Fruit fly (Drosophila melanogaster) whole organism, embryonic: ENCODE data around the gene CG12773.
A peak's percentile ranks its signal among the peaks of the same experiment; 100 is the strongest.

Experiments used
- CG10274 ChIP-seq: fragments of 200-800 bp; sonication (Bioruptor generic); optimal IDR thresholded peaks from 3 replicates; lab custom pipeline; 2017; ENCODE audit warnings: missing biosample characterization, mild to moderate bottlenecking, missing genetic modification characterization
- CG10366 ChIP-seq: fragments of 200-800 bp; sonication (Bioruptor generic); IDR thresholded peaks from 2 replicates; pipeline ENCODE4 v1.3.6; 2022; ENCODE audit warnings: missing biosample characterization, missing genetic modification characterization
- CG10654 ChIP-seq: fragments of 200-800 bp; sonication (Bioruptor generic); optimal IDR thresholded peaks from 2 replicates; lab custom pipeline; 2016; ENCODE audit warnings: missing biosample characterization, missing genetic modification characterization
- CG10959 ChIP-seq: fragments of 200-800 bp; sonication (Bioruptor generic); IDR thresholded peaks from 2 replicates; pipeline ENCODE4 v1.3.6; 2022; ENCODE audit warnings: missing biosample characterization, missing genetic modification characterization
- CG11695 ChIP-seq: fragments of 200-800 bp; sonication (Bioruptor generic); IDR thresholded peaks from 3 replicates; pipeline ENCODE4 v1.3.6; 2022; ENCODE audit warnings: missing biosample characterization, missing genetic modification characterization
- CG12391 ChIP-seq: fragments of 200-800 bp; sonication (Bioruptor generic); optimal IDR thresholded peaks from 3 replicates; lab custom pipeline; 2018; ENCODE audit warnings: missing biosample characterization, mild to moderate bottlenecking, missing genetic modification characterization, moderate library complexity
- CG13624 ChIP-seq: fragments of 200-800 bp; sonication (Bioruptor generic); optimal IDR thresholded peaks from 2 replicates; lab custom pipeline; 2016; ENCODE audit warnings: missing biosample characterization, missing genetic modification characterization
- CG14441 ChIP-seq: fragments of 200-800 bp; sonication (Bioruptor generic); IDR thresholded peaks from 2 replicates; pipeline ENCODE4 v1.3.6; 2022; ENCODE audit warnings: missing biosample characterization, missing genetic modification characterization
- CG14965 ChIP-seq: fragments of 200-800 bp; sonication (Bioruptor generic); optimal IDR thresholded peaks from 2 replicates; lab custom pipeline; 2016; ENCODE audit warnings: missing biosample characterization, missing genetic modification characterization, borderline replicate concordance
- CG15479 ChIP-seq: fragments of 200-800 bp; sonication (Bioruptor generic); optimal IDR thresholded peaks from 3 replicates; lab custom pipeline; 2019; ENCODE audit warnings: missing biosample characterization, mild to moderate bottlenecking, missing genetic modification characterization, moderate library complexity
- CG17385 ChIP-seq: fragments of 200-800 bp; sonication (Bioruptor generic); optimal IDR thresholded peaks from 3 replicates; lab custom pipeline; 2018; ENCODE audit warnings: missing biosample characterization, mild to moderate bottlenecking, missing genetic modification characterization
- CG2120 ChIP-seq: fragments of 200-800 bp; sonication (Bioruptor generic); optimal IDR thresholded peaks from 3 replicates; lab custom pipeline; 2016; ENCODE audit warnings: missing biosample characterization, missing genetic modification characterization
- CG2199 ChIP-seq: fragments of 200-800 bp; sonication (Bioruptor generic); IDR thresholded peaks from 3 replicates; pipeline ENCODE4 v1.3.6; 2022; ENCODE audit warnings: missing biosample characterization, missing genetic modification characterization
- CG2889 ChIP-seq: fragments of 200-800 bp; sonication (Bioruptor generic); IDR thresholded peaks from 3 replicates; pipeline ENCODE4 v1.3.6; 2022; ENCODE audit warnings: missing biosample characterization, missing genetic modification characterization
- CG3163 ChIP-seq: fragments of 200-800 bp; sonication (Bioruptor generic); optimal IDR thresholded peaks from 3 replicates; lab custom pipeline; 2016; ENCODE audit warnings: missing biosample characterization, missing genetic modification characterization
- CG34422 ChIP-seq: fragments of 200-800 bp; sonication (Bioruptor generic); IDR thresholded peaks from 3 replicates; pipeline ENCODE4 v1.3.6; 2022; ENCODE audit warnings: missing biosample characterization, missing genetic modification characterization
- CG4282 ChIP-seq: fragments of 200-800 bp; sonication (Bioruptor generic); optimal IDR thresholded peaks from 2 replicates; lab custom pipeline; 2016; ENCODE audit warnings: missing biosample characterization, missing genetic modification characterization
- CG4404 ChIP-seq: fragments of 200-800 bp; sonication (Bioruptor generic); IDR thresholded peaks from 2 replicates; pipeline ENCODE4 v1.3.6; 2022; ENCODE audit warnings: missing biosample characterization, missing genetic modification characterization
- CG6689 ChIP-seq: fragments of 200-800 bp; sonication (Bioruptor generic); IDR thresholded peaks from 2 replicates; pipeline ENCODE4 v1.3.6; 2022; ENCODE audit warnings: missing biosample characterization, missing genetic modification characterization
- CG6791 ChIP-seq: fragments of 200-800 bp; sonication (Bioruptor generic); IDR thresholded peaks from 3 replicates; pipeline ENCODE4 v1.3.6; 2022; ENCODE audit warnings: missing biosample characterization, missing genetic modification characterization; ENCODE audit not compliant: partially characterized antibody
- CG6854 ChIP-seq: fragments of 200-800 bp; sonication (Bioruptor generic); optimal IDR thresholded peaks from 3 replicates; lab custom pipeline; 2017; ENCODE audit warnings: missing biosample characterization, mild to moderate bottlenecking, missing genetic modification characterization
- CG7372 ChIP-seq: fragments of 200-800 bp; sonication (Bioruptor generic); IDR thresholded peaks from 2 replicates; pipeline ENCODE4 v1.3.6; 2022; ENCODE audit warnings: missing biosample characterization, missing genetic modification characterization
- CG8388 ChIP-seq: fragments of 200-800 bp; sonication (Bioruptor generic); optimal IDR thresholded peaks from 2 replicates; lab custom pipeline; 2019; ENCODE audit warnings: missing biosample characterization, mild to moderate bottlenecking, missing genetic modification characterization, moderate library complexity
- CG8765 ChIP-seq: fragments of 200-800 bp; sonication (Bioruptor generic); IDR thresholded peaks from 2 replicates; pipeline ENCODE4 v1.3.6; 2022; ENCODE audit warnings: missing biosample characterization, missing genetic modification characterization
- CG9797 ChIP-seq: fragments of 200-800 bp; sonication (Bioruptor generic); optimal IDR thresholded peaks from 3 replicates; lab custom pipeline; 2018; ENCODE audit warnings: missing biosample characterization, mild to moderate bottlenecking, missing genetic modification characterization
- CG9817 ChIP-seq: fragments of 200-800 bp; sonication (Bioruptor generic); optimal IDR thresholded peaks from 2 replicates; lab custom pipeline; 2018; ENCODE audit warnings: missing biosample characterization, mild to moderate bottlenecking, missing genetic modification characterization, moderate library complexity
- CG9876 ChIP-seq: fragments of 200-800 bp; sonication (Bioruptor generic); optimal IDR thresholded peaks from 2 replicates; lab custom pipeline; 2016; ENCODE audit warnings: missing biosample characterization, missing genetic modification characterization
- Deaf1 ChIP-seq: fragments of 200-800 bp; optimal IDR thresholded peaks from 3 replicates; lab custom pipeline; 2019; ENCODE audit warnings: missing biosample characterization, mild to moderate bottlenecking, missing genetic modification characterization, moderate library complexity
- HLHmδ ChIP-seq: fragments of 200-800 bp; sonication (Bioruptor generic); optimal IDR thresholded peaks from 2 replicates; lab custom pipeline; 2018; ENCODE audit warnings: missing biosample characterization, mild to moderate bottlenecking, missing genetic modification characterization, moderate library complexity
- Lhr ChIP-seq: fragments of 200-800 bp; sonication (Bioruptor generic); optimal IDR thresholded peaks from 3 replicates; lab custom pipeline; 2017; ENCODE audit warnings: mild to moderate bottlenecking, missing biosample characterization, missing genetic modification reagents, missing genetic modification characterization
- MESR4 ChIP-seq: fragments of 200-800 bp; sonication (Bioruptor generic); optimal IDR thresholded peaks from 2 replicates; lab custom pipeline; 2018; ENCODE audit warnings: missing biosample characterization, mild to moderate bottlenecking, missing genetic modification characterization, moderate library complexity
- Meics ChIP-seq: fragments of 200-800 bp; sonication (Bioruptor generic); optimal IDR thresholded peaks from 2 replicates; lab custom pipeline; 2017; ENCODE audit warnings: missing biosample characterization, mild to moderate bottlenecking, missing genetic modification characterization
- Opbp ChIP-seq: fragments of 200-800 bp; sonication (Bioruptor generic); IDR thresholded peaks from 3 replicates; pipeline ENCODE4 v1.3.6; 2022; ENCODE audit warnings: missing biosample characterization, missing genetic modification characterization; ENCODE audit not compliant: partially characterized antibody
- Stat92E ChIP-seq, 3 experiments: fragments of >200 bp in 2 of 3; fragments of 200-800 bp in 1 of 3; sonication (Bioruptor generic) in 1 of 3; optimal IDR thresholded peaks; 2 replicates each; lab custom pipeline; 2017 to 2019; ENCODE audit warnings: missing biosample characterization in 3 of 3, missing genetic modification characterization in 3 of 3, mild to moderate bottlenecking in 1 of 3, moderate library complexity in 1 of 3
- cato ChIP-seq: fragments of 200-800 bp; sonication (Bioruptor generic); optimal IDR thresholded peaks from 2 replicates; lab custom pipeline; 2016; ENCODE audit warnings: missing biosample characterization, missing genetic modification characterization, borderline replicate concordance
- chn ChIP-seq: fragments of 200-800 bp; sonication (Bioruptor generic); optimal IDR thresholded peaks from 2 replicates; lab custom pipeline; 2016; ENCODE audit warnings: missing biosample characterization, missing genetic modification characterization
- crc ChIP-seq: fragments of 200-800 bp; sonication (Bioruptor generic); optimal IDR thresholded peaks from 2 replicates; lab custom pipeline; 2016; ENCODE audit warnings: missing biosample characterization, missing genetic modification characterization
- eve ChIP-seq, 2 experiments: fragments of >200 bp; optimal IDR thresholded peaks; 2 replicates each; lab custom pipeline; 2017; ENCODE audit warnings: missing biosample characterization in 2 of 2, missing genetic modification characterization in 2 of 2
- fd96Cb ChIP-seq: fragments of 200-800 bp; sonication (Bioruptor generic); optimal IDR thresholded peaks from 2 replicates; lab custom pipeline; 2018; ENCODE audit warnings: missing biosample characterization, mild to moderate bottlenecking, missing genetic modification characterization, moderate library complexity
- fru ChIP-seq: fragments of >200 bp; optimal IDR thresholded peaks from 2 replicates; lab custom pipeline; 2017
- fu2 ChIP-seq: fragments of 200-800 bp; sonication (Bioruptor generic); optimal IDR thresholded peaks from 2 replicates; lab custom pipeline; 2016; ENCODE audit warnings: missing biosample characterization, missing genetic modification characterization
- gcm ChIP-seq: fragments of 200-800 bp; sonication (Bioruptor generic); optimal IDR thresholded peaks from 2 replicates; lab custom pipeline; 2019; ENCODE audit warnings: missing biosample characterization, mild to moderate bottlenecking, missing genetic modification characterization, moderate library complexity
- gem ChIP-seq: fragments of 200-800 bp; sonication (Bioruptor generic); optimal IDR thresholded peaks from 2 replicates; lab custom pipeline; 2019; ENCODE audit warnings: missing biosample characterization, mild to moderate bottlenecking, missing genetic modification characterization, moderate library complexity
- h ChIP-seq: fragments of >200 bp; optimal IDR thresholded peaks from 2 replicates; lab custom pipeline; 2017
- kay ChIP-seq: fragments of 200-800 bp; sonication (Bioruptor generic); optimal IDR thresholded peaks from 2 replicates; lab custom pipeline; 2016; ENCODE audit warnings: missing biosample characterization, missing genetic modification characterization
- kni ChIP-seq: fragments of 200-800 bp; sonication (Bioruptor generic); optimal IDR thresholded peaks from 3 replicates; lab custom pipeline; 2017; ENCODE audit warnings: mild to moderate bottlenecking, missing biosample characterization, missing genetic modification reagents, missing genetic modification characterization
- sc ChIP-seq, 3 experiments: fragments of >200 bp in 2 of 3; fragments of 200-800 bp in 1 of 3; sonication (Bioruptor generic) in 1 of 3; optimal IDR thresholded peaks; 2 replicates in 2 of 3; 3 replicates in 1 of 3; lab custom pipeline; 2017; ENCODE audit warnings: mild to moderate bottlenecking in 1 of 3, missing biosample characterization in 1 of 3, missing genetic modification characterization in 1 of 3, missing genetic modification reagents in 1 of 3
- sens ChIP-seq: fragments of 200-800 bp; sonication (Bioruptor generic); peaks from one replicate; lab custom pipeline; 2016; ENCODE audit warnings: missing biosample characterization, missing genetic modification characterization
- so ChIP-seq: fragments of 200-800 bp; sonication (Bioruptor generic); IDR thresholded peaks from 3 replicates; pipeline ENCODE4 v1.3.6; 2022; ENCODE audit warnings: missing biosample characterization, missing genetic modification characterization

The CG12773 gene

DNA sequence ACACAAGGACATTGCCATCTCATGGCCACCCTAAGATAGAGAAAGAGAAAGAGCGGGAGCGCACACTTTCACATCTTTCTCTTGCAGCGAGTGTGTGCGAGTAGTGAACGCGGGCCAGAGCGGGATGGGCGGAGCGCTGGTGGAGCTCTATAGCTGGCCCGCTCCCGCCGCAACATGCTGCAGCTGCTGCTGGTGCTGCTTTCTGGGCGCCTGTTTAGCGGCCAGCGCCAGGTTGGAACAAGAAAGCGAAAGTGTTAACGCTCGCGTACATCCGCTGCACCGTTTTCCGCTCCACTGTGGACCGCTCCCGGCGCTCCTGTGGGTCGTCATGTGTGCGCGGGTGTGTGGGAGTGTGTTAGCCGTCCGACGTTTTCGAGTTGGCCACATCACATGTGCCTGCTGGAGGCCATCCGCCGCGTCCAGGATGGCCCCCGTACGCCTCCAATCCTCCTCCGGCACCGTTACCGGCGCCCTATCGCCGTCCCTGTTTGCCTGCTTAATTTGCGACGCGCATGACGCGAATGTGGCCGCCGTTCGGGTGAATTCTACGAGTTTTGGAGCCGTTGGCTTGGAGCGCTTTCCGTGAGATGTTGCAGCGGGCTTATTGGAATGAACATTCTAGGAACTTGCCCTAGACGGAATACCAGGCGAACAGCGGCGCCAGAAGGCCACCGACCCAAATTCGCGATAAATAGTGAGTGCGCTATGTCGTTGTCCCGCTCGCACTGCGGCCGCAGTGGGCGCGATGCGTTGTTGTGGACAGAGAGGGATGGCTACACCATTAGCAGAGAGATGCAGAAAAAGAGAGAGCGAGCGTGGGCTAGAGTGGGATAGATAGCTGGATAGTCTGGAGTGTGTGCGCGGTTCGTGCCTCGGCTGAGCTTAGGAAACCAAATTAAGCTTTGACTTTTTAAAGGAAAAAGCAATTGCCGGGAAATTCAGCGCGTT lies 45.5 kb upstream of the CG12773 start (continued):
- TF ChIP-seq Meics (no peak), gcm (peak; percentile 8), eve (GFP tag; optimal IDR thresholded peaks at IDR 0.05; lab: Kevin White, UChicago) (no peak), sc (optimal IDR thresholded peaks at IDR 0.05; lab: Kevin White, UChicago) (no peak), sc (GFP tag; optimal IDR thresholded peaks at IDR 0.05; lab: Kevin White, UChicago) (no peak), CG2120 (GFP tag; lab: Kevin White, UChicago) (no peak), CG14441 (GFP tag; lab: Robert Waterston, UW) (no peak), CG12391 (tag; lab: Kevin White, UChicago) (no peak), CG17385 (no peak), CG6791 (peak; percentile 47; the same call in 2 of the 3 replicates), Stat92E (GFP tag; optimal IDR thresholded peaks at IDR 0.05; lab: Kevin White, UChicago) (no peak), Opbp (GFP tag; lab: Robert Waterston, UW) (peak; percentile 52; the same call in 2 of the 3 replicates), CG9797 (GFP tag; lab: Kevin White, UChicago) (peak; percentile 16), fru (no peak), CG10366 (GFP tag; lab: Robert Waterston, UW) (no peak), cato (GFP tag; lab: Kevin White, UChicago) (no peak), CG13624 (GFP tag; lab: Kevin White, UChicago) (peak; percentile 7), kay (GFP tag; lab: Kevin White, UChicago) (no peak), chn (peak; percentile 60), CG8765 (no peak; the same call in 1 of the 2 replicates), CG8388 (GFP tag; lab: Kevin White, UChicago) (no peak), crc (GFP tag; lab: Kevin White, UChicago) (no peak), kni (GFP tag; lab: Kevin White, UChicago) (peak; percentile 96), HLHmδ (no peak), CG4404 (GFP tag; lab: Robert Waterston, UW) (no peak), CG2199 (GFP tag; lab: Robert Waterston, UW) (0 out of 3 replicates have a peak, but pooled peaks have one; percentile 18), CG9817 (tag; lab: Kevin White, UChicago) (no peak), CG2889 (GFP tag; lab: Robert Waterston, UW) (no peak), CG7372 (no peak), fu2 (GFP tag; lab: Kevin White, UChicago) (no peak), CG34422 (GFP tag; lab: Robert Waterston, UW) (peak; percentile 24; the same call in 1 of the 3 replicates), CG14965 (GFP tag; lab: Kevin White, UChicago) (no peak), gem (tag; lab: Kevin White, UChicago) (no peak), CG10654 (no peak), CG11695 (GFP tag; lab: Robert Waterston, UW) (no peak), Deaf1 (tag; lab: Kevin White, UChicago) (peak; percentile 85), CG15479 (no peak), Lhr (GFP tag; lab: Kevin White, UChicago) (peak; percentile 100), sens (GFP tag; lab: Kevin White, UChicago) (no peak), CG4282 (GFP tag; lab: Kevin White, UChicago) (no peak), CG9876 (GFP tag; lab: Kevin White, UChicago) (no peak), CG10274 (GFP tag; lab: Kevin White, UChicago) (no peak), CG6689 (GFP tag; lab: Robert Waterston, UW) (no peak; the same call in 1 of the 2 replicates), CG10959 (GFP tag; lab: Robert Waterston, UW) (no peak), MESR4 (peak; percentile 2), h (lab: Kevin White, UChicago) (no peak), so (GFP tag; lab: Robert Waterston, UW) (no peak), fd96Cb (no peak), CG6854 (GFP tag; lab: Kevin White, UChicago) (no peak), CG3163 (GFP tag; lab: Kevin White, UChicago) (peak; percentile 37)
